Fruit fly (Drosophila melanogaster) whole organism, embryonic: ENCODE results near the gene CG9855.

ENCODE experiments used
- Blimp-1 ChIP-seq: fragments of 200-800 bp; sonication (Bioruptor generic); optimal IDR thresholded peaks from 3 replicates; lab custom pipeline; 2018; ENCODE audit warnings: missing biosample characterization, missing genetic modification characterization, mild to moderate bottlenecking, moderate library complexity, missing genetic modification reagents
- CG10565 ChIP-seq: fragments of 200-800 bp; sonication (Bioruptor generic); optimal IDR thresholded peaks from 3 replicates; lab custom pipeline; 2016; ENCODE audit warnings: missing biosample characterization, mild to moderate bottlenecking, missing genetic modification characterization
- CG11504 ChIP-seq: fragments of 200-800 bp; sonication (Bioruptor generic); optimal IDR thresholded peaks from 3 replicates; lab custom pipeline; 2019; ENCODE audit warnings: missing biosample characterization, mild to moderate bottlenecking, missing genetic modification characterization, moderate library complexity
- CG12071 ChIP-seq: fragments of 200-800 bp; sonication (Bioruptor generic); optimal IDR thresholded peaks from 3 replicates; lab custom pipeline; 2018; ENCODE audit warnings: missing biosample characterization, mild to moderate bottlenecking, missing genetic modification characterization
- CG13287 ChIP-seq: fragments of 200-800 bp; sonication (Bioruptor generic); IDR thresholded peaks from 2 replicates; pipeline ENCODE4 v1.3.6; 2022; ENCODE audit warnings: missing biosample characterization, missing genetic modification characterization; ENCODE audit not compliant: partially characterized antibody
- CG13894 ChIP-seq: fragments of 200-800 bp; sonication (Bioruptor generic); optimal IDR thresholded peaks from 3 replicates; lab custom pipeline; 2018; ENCODE audit warnings: missing biosample characterization, mild to moderate bottlenecking, missing genetic modification characterization, moderate library complexity
- CG14710 ChIP-seq: fragments of 200-800 bp; sonication (Bioruptor generic); optimal IDR thresholded peaks from 3 replicates; lab custom pipeline; 2019; ENCODE audit warnings: missing biosample characterization, mild to moderate bottlenecking, missing genetic modification characterization, moderate library complexity
- CG14965 ChIP-seq: fragments of 200-800 bp; sonication (Bioruptor generic); optimal IDR thresholded peaks from 2 replicates; lab custom pipeline; 2016; ENCODE audit warnings: missing biosample characterization, missing genetic modification characterization, borderline replicate concordance
- CG15011 ChIP-seq: fragments of 200-800 bp; sonication (Bioruptor generic); optimal IDR thresholded peaks from 3 replicates; lab custom pipeline; 2018; ENCODE audit warnings: missing biosample characterization, mild to moderate bottlenecking, missing genetic modification characterization
- CG17385 ChIP-seq: fragments of 200-800 bp; sonication (Bioruptor generic); optimal IDR thresholded peaks from 3 replicates; lab custom pipeline; 2018; ENCODE audit warnings: missing biosample characterization, mild to moderate bottlenecking, missing genetic modification characterization
- CG17802 ChIP-seq: fragments of 200-800 bp; sonication (Bioruptor generic); optimal IDR thresholded peaks from 2 replicates; lab custom pipeline; 2018; ENCODE audit warnings: missing biosample characterization, mild to moderate bottlenecking, missing genetic modification characterization, moderate library complexity
- CG18011 ChIP-seq: fragments of 200-800 bp; sonication (Bioruptor generic); optimal IDR thresholded peaks from 2 replicates; lab custom pipeline; 2017; ENCODE audit warnings: missing biosample characterization, missing genetic modification characterization, mild to moderate bottlenecking, moderate library complexity, missing genotype
- CG18476 ChIP-seq: fragments of 200-800 bp; sonication (Bioruptor generic); optimal IDR thresholded peaks from 2 replicates; lab custom pipeline; 2016; ENCODE audit warnings: missing biosample characterization, mild to moderate bottlenecking, missing genetic modification characterization
- CG2875 ChIP-seq: fragments of 200-800 bp; sonication (Bioruptor generic); optimal IDR thresholded peaks from 2 replicates; lab custom pipeline; 2017; ENCODE audit warnings: missing biosample characterization, mild to moderate bottlenecking, missing genetic modification characterization, missing genetic modification reagents
- CG33213 ChIP-seq: fragments of 200-800 bp; sonication (Bioruptor generic); optimal IDR thresholded peaks from 3 replicates; lab custom pipeline; 2016; ENCODE audit warnings: missing biosample characterization, missing genetic modification characterization
- CG3407 ChIP-seq: fragments of 200-800 bp; sonication (Bioruptor generic); optimal IDR thresholded peaks from 2 replicates; lab custom pipeline; 2018; ENCODE audit warnings: missing biosample characterization, mild to moderate bottlenecking, missing genetic modification characterization
- CG34224 ChIP-seq: fragments of 200-800 bp; sonication (Bioruptor generic); IDR thresholded peaks from 3 replicates; pipeline ENCODE4 v1.3.6; 2022; ENCODE audit warnings: missing biosample characterization, missing genetic modification characterization; ENCODE audit not compliant: partially characterized antibody
- CG4707 ChIP-seq: fragments of 200-800 bp; sonication (Bioruptor generic); optimal IDR thresholded peaks from 2 replicates; lab custom pipeline; 2018; ENCODE audit warnings: missing biosample characterization, mild to moderate bottlenecking, missing genetic modification characterization, moderate library complexity
- CG6854 ChIP-seq: fragments of 200-800 bp; sonication (Bioruptor generic); optimal IDR thresholded peaks from 3 replicates; lab custom pipeline; 2017; ENCODE audit warnings: missing biosample characterization, mild to moderate bottlenecking, missing genetic modification characterization
- Dek ChIP-seq: fragments of 200-800 bp; sonication (Bioruptor generic); optimal IDR thresholded peaks from 3 replicates; lab custom pipeline; 2019; ENCODE audit warnings: missing biosample characterization, mild to moderate bottlenecking, missing genetic modification characterization, moderate library complexity
- Eip74EF ChIP-seq, 2 experiments: fragments of 200-800 bp in 1 of 2; fragments of >200 bp in 1 of 2; sonication (Bioruptor generic) in 1 of 2; optimal IDR thresholded peaks; 2 replicates each; lab custom pipeline; 2017 to 2019; ENCODE audit warnings: missing biosample characterization in 2 of 2, missing genetic modification characterization in 2 of 2, mild to moderate bottlenecking in 1 of 2, moderate library complexity in 1 of 2
- Ets97D ChIP-seq: fragments of 200-800 bp; sonication (Bioruptor generic); optimal IDR thresholded peaks from 3 replicates; lab custom pipeline; 2016; ENCODE audit warnings: missing biosample characterization, missing genetic modification characterization
- Hmx ChIP-seq: fragments of 200-800 bp; sonication (Bioruptor generic); optimal IDR thresholded peaks from 2 replicates; lab custom pipeline; 2016; ENCODE audit warnings: missing biosample characterization, missing genetic modification characterization
- Hr51 ChIP-seq, 2 experiments: fragments of 200-800 bp; sonication (Bioruptor generic); optimal IDR thresholded peaks; 2 replicates in 1 of 2; 3 replicates in 1 of 2; lab custom pipeline; 2016 to 2018; ENCODE audit warnings: missing biosample characterization in 2 of 2, missing genetic modification characterization in 2 of 2, mild to moderate bottlenecking in 1 of 2, moderate library complexity in 1 of 2
- Jarid2 ChIP-seq: fragments of 200-800 bp; sonication (Bioruptor generic); optimal IDR thresholded peaks from 3 replicates; lab custom pipeline; 2017; ENCODE audit warnings: mild to moderate bottlenecking, missing biosample characterization, missing genetic modification reagents, missing genetic modification characterization
- MESR4 ChIP-seq: fragments of 200-800 bp; sonication (Bioruptor generic); optimal IDR thresholded peaks from 2 replicates; lab custom pipeline; 2018; ENCODE audit warnings: missing biosample characterization, mild to moderate bottlenecking, missing genetic modification characterization, moderate library complexity
- Neu2 ChIP-seq: fragments of 200-800 bp; sonication (Bioruptor generic); optimal IDR thresholded peaks from 3 replicates; lab custom pipeline; 2016; ENCODE audit warnings: missing biosample characterization, missing genetic modification characterization, borderline replicate concordance
- Nf-YA ChIP-seq: fragments of 200-800 bp; sonication (Bioruptor generic); IDR thresholded peaks from 2 replicates; pipeline ENCODE4 v1.3.6; 2022; ENCODE audit warnings: missing biosample characterization, missing genetic modification characterization
- NfI ChIP-seq: fragments of 200-800 bp; sonication (Bioruptor generic); optimal IDR thresholded peaks from 3 replicates; lab custom pipeline; 2018; ENCODE audit warnings: missing biosample characterization, mild to moderate bottlenecking, missing genetic modification characterization, moderate library complexity
- PHDP ChIP-seq: fragments of 200-800 bp; sonication (Bioruptor generic); optimal IDR thresholded peaks from 3 replicates; lab custom pipeline; 2018; ENCODE audit warnings: missing biosample characterization, mild to moderate bottlenecking, missing genetic modification characterization, moderate library complexity
- Sry-δ ChIP-seq: fragments of 200-800 bp; sonication (Bioruptor generic); optimal IDR thresholded peaks from 2 replicates; lab custom pipeline; 2016; ENCODE audit warnings: missing biosample characterization, missing genetic modification characterization
- ase ChIP-seq: fragments of 200-800 bp; sonication (Bioruptor generic); IDR thresholded peaks from 3 replicates; pipeline ENCODE4 v1.3.6; 2022; ENCODE audit warnings: missing biosample characterization, missing genetic modification characterization
- br ChIP-seq: fragments of >200 bp; optimal IDR thresholded peaks from 2 replicates; lab custom pipeline; 2017
- btn ChIP-seq: fragments of 200-800 bp; sonication (Bioruptor generic); optimal IDR thresholded peaks from 2 replicates; lab custom pipeline; 2016; ENCODE audit warnings: missing biosample characterization, missing genetic modification characterization
- cato ChIP-seq: fragments of 200-800 bp; sonication (Bioruptor generic); optimal IDR thresholded peaks from 2 replicates; lab custom pipeline; 2016; ENCODE audit warnings: missing biosample characterization, missing genetic modification characterization, borderline replicate concordance
- corto ChIP-seq: fragments of 200-800 bp; sonication (Bioruptor generic); optimal IDR thresholded peaks from 2 replicates; lab custom pipeline; 2016; ENCODE audit warnings: missing biosample characterization, mild to moderate bottlenecking, missing genetic modification characterization, moderate library complexity
- dimm ChIP-seq: fragments of 200-800 bp; sonication (Bioruptor generic); IDR thresholded peaks from 2 replicates; pipeline ENCODE4 v1.3.6; 2022; ENCODE audit warnings: missing biosample characterization, missing genetic modification characterization
- ewg ChIP-seq: fragments of 200-800 bp; sonication (Bioruptor generic); optimal IDR thresholded peaks from 3 replicates; lab custom pipeline; 2017; ENCODE audit warnings: mild to moderate bottlenecking, missing biosample characterization, missing genetic modification reagents, missing genetic modification characterization
- fru ChIP-seq: fragments of >200 bp; optimal IDR thresholded peaks from 2 replicates; lab custom pipeline; 2017
- gcm ChIP-seq: fragments of 200-800 bp; sonication (Bioruptor generic); optimal IDR thresholded peaks from 2 replicates; lab custom pipeline; 2019; ENCODE audit warnings: missing biosample characterization, mild to moderate bottlenecking, missing genetic modification characterization, moderate library complexity
- ham ChIP-seq: fragments of 200-800 bp; sonication (Bioruptor generic); IDR thresholded peaks from 2 replicates; pipeline ENCODE4 v1.3.6; 2022; ENCODE audit warnings: missing biosample characterization, missing genetic modification characterization
- jumu ChIP-seq: fragments of 200-800 bp; sonication (Bioruptor generic); optimal IDR thresholded peaks from 3 replicates; lab custom pipeline; 2016; ENCODE audit warnings: missing biosample characterization, missing genetic modification characterization
- kay ChIP-seq: fragments of 200-800 bp; sonication (Bioruptor generic); optimal IDR thresholded peaks from 2 replicates; lab custom pipeline; 2016; ENCODE audit warnings: missing biosample characterization, missing genetic modification characterization
- sd ChIP-seq: fragments of 200-800 bp; sonication (Bioruptor generic); optimal IDR thresholded peaks from 3 replicates; lab custom pipeline; 2018; ENCODE audit warnings: missing biosample characterization, mild to moderate bottlenecking, missing genetic modification characterization, moderate library complexity
- slp2 ChIP-seq: fragments of 200-800 bp; sonication (Bioruptor generic); optimal IDR thresholded peaks from 2 replicates; lab custom pipeline; 2016; ENCODE audit warnings: missing biosample characterization, missing genetic modification characterization
- ssp ChIP-seq: fragments of 200-800 bp; sonication (Bioruptor generic); IDR thresholded peaks from 2 replicates; pipeline ENCODE4 v1.3.6; 2022; ENCODE audit warnings: missing biosample characterization, missing genetic modification characterization
- tll ChIP-seq, 2 experiments: fragments of 200-800 bp in 1 of 2; fragments of >200 bp in 1 of 2; sonication (Bioruptor generic) in 1 of 2; optimal IDR thresholded peaks; 2 replicates each; lab custom pipeline; 2017 to 2019; ENCODE audit warnings: missing biosample characterization in 2 of 2, missing genetic modification characterization in 2 of 2, mild to moderate bottlenecking in 1 of 2, moderate library complexity in 1 of 2
- tup ChIP-seq: fragments of 200-800 bp; sonication (Bioruptor generic); optimal IDR thresholded peaks from 2 replicates; lab custom pipeline; 2016; ENCODE audit warnings: missing biosample characterization, mild to moderate bottlenecking, missing genetic modification characterization, moderate library complexity
- usp ChIP-seq: fragments of >200 bp; optimal IDR thresholded peaks from 2 replicates; lab custom pipeline; 2017; ENCODE audit warnings: missing biosample characterization, missing genetic modification characterization
- wor ChIP-seq: fragments of 200-800 bp; sonication (Bioruptor generic); IDR thresholded peaks from 2 replicates; pipeline ENCODE4 v1.3.6; 2022; ENCODE audit warnings: missing biosample characterization, missing genetic modification characterization

Gene CG9855

DNA sequence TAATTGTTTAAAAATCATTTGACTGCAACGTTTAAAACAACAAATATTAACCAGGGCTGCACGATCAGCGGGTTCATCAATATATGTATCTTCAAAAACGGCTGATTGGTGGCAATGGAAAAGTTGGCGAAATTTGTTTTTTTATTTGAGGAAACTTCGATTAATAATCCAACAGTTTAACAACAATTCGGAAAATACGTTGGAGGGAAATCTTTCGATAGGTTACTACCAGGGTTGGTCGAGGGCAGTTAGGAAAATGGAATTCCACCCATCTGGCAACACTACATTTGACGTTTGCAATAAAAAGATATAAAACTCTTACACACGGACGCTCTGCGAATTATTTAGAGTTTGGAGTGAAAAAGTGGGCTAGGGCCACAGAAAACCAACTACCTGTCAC lies 39.4 kb upstream of the CG9855 start, which contains the start of the genes Lipt2 and CG14650 (continued):
- TF ChIP-seq Blimp-1 (GFP tag; lab: Kevin White, UChicago) (no peak), ewg (GFP tag; lab: Kevin White, UChicago) (peak; percentile 38), ham (no peak), CG11504 (no peak), br (no peak), jumu (GFP tag; lab: Kevin White, UChicago) (peak; percentile 68), CG17802 (tag; lab: Kevin White, UChicago) (no peak), tup (GFP tag; lab: Kevin White, UChicago) (no peak), CG13894 (tag; lab: Kevin White, UChicago) (no peak), Eip74EF (GFP tag; optimal IDR thresholded peaks at IDR 0.05; lab: Kevin White, UChicago) (no peak), ssp (GFP tag; lab: Robert Waterston, UW) (no peak), CG12071 (GFP tag; lab: Kevin White, UChicago) (no peak), CG17385 (peak; percentile 6), Hr51 (GFP tag; optimal IDR thresholded peaks at IDR 0.05; lab: Kevin White, UChicago) (peak; percentile 29 to 50), PHDP (tag; lab: Kevin White, UChicago) (peak; percentile 33), kay (GFP tag; lab: Kevin White, UChicago) (peak; percentile 34), CG18011 (GFP tag; lab: Kevin White, UChicago) (peak; percentile 81), CG6854 (GFP tag; lab: Kevin White, UChicago) (no peak), NfI (GFP tag; lab: Kevin White, UChicago) (peak; percentile 52), CG2875 (GFP tag; lab: Kevin White, UChicago) (no peak), Dek (tag; lab: Kevin White, UChicago) (no peak), CG4707 (GFP tag; lab: Kevin White, UChicago) (no peak), corto (GFP tag; lab: Kevin White, UChicago) (no peak), wor (GFP tag; lab: Robert Waterston, UW) (no peak), Neu2 (GFP tag; lab: Kevin White, UChicago) (no peak), dimm (GFP tag; lab: Robert Waterston, UW) (no peak), CG18476 (GFP tag; lab: Kevin White, UChicago) (peak; percentile 19), tll (GFP tag; optimal IDR thresholded peaks at IDR 0.05; lab: Kevin White, UChicago) (peak in 1 of 2 experiments; percentile 58), btn (GFP tag; lab: Kevin White, UChicago) (peak; percentile 47), usp (GFP tag; lab: Kevin White, UChicago) (no peak), gcm (peak; percentile 36), cato (GFP tag; lab: Kevin White, UChicago) (no peak), Sry-δ (peak; percentile 80), CG34224 (GFP tag; lab: Robert Waterston, UW) (peak; percentile 49; the same call in 2 of the 3 replicates), CG14710 (tag; lab: Kevin White, UChicago) (peak; percentile 74), CG15011 (no peak), Jarid2 (GFP tag; lab: Kevin White, UChicago) (no peak), MESR4 (GFP tag; lab: Kevin White, UChicago) (peak; percentile 84), CG33213 (peak; percentile 29), CG13287 (GFP tag; lab: Robert Waterston, UW) (peak; percentile 74), ase (GFP tag; lab: Robert Waterston, UW) (no peak), Ets97D (peak; percentile 78), CG10565 (GFP tag; lab: Kevin White, UChicago) (no peak), Nf-YA (GFP tag; lab: Robert Waterston, UW) (no peak), Hmx (GFP tag; lab: Kevin White, UChicago) (no peak), fru (no peak), slp2 (GFP tag; lab: Kevin White, UChicago) (peak; percentile 59), CG3407 (GFP tag; lab: Kevin White, UChicago) (no peak), sd (no peak), CG14965 (GFP tag; lab: Kevin White, UChicago) (no peak)
